Fruit fly (Drosophila melanogaster): ENCODE data around the gene CG11109.

Gene CG11109

DNA sequence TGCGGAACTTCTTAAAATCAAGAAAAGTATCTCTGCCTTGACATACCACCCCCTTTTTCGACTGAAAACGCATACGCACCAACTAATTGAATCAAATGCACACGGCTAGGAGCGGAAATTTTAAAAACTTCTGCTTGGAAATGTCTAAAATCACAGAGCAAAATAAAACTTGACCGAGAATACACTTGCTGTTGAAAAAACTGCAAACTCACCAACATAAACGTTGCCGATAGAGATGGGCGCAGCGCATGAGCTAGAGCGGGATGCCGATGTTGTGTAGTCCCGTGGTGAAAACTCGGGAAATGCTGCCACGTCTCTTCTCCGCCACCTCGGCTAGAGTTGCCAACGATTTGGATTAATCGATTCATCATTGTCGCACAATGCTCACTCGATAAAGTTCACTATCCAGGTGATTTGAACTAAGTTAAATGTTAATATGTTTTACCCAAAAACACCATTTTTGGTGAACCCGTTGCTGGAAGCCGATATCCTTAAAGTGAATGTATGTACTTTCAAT is at the start of gene CG11109, which contains the start of gene Arf1:
Gene CG11109, plus strand, starts transcription at position 356 of the 517 bp plus-strand sequence.
Gene Arf1, minus strand, starts transcription at position 387 of the 517 bp plus-strand sequence.
- no peak for TF ChIP-seq CTCF (optimal IDR thresholded peaks at IDR 0.05)
- no peak for TF ChIP-seq CG8478 (optimal IDR thresholded peaks at IDR 0.05)

DNA sequence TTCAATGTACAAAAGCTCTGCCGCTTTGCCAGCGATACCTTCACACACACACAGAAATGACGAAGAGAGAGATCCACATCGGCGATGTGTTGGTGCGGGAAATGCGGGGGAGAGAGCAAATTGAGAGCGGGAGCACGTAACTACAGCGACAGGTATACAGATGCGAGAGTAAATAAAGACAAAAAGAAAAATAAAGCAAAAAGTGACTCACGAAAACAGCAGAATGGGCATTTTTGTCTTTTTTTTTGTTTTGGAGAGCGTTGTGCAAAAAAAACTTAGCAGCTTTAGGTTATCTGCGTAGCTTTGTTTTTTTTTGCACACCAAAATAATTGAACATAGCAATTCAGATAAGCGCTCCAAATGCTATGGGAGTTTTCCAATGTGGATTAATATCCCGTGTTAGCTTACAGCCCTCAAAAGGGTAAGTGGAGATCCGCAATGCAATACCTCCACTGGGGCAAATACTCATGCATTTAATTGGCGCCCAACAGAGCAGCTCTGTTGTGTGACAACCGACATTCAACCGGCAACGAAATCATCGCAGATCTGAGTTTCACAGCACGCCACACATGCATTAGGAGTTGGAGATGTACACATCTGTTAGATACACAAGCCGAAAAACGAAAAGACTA is 49.3 kb upstream of the CG11109 start:
- TF ChIP-seq CG8478 (optimal IDR thresholded peaks at IDR 0.05) (no peak), CTCF (optimal IDR thresholded peaks at IDR 0.05) (no peak)

DNA sequence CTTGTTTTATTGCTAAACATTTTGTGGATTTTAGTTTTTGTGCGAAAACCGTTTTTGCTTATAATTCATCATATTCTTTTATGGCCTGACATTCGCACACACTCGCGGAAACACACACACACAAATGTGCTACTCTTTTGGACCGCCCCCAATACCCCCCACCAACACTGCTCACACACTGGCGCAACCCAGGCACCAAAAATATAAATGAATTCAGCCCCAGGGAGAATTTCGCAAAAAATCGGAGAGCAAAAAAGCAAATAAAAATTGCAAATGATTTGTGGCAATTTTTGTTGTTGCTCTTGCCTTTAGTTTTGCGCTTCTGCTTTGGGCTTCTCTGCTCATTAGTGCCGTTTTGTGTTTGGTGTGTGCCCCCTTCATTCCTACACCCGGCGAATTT is 48.8 kb upstream of the CG11109 start:
- no peak for TF ChIP-seq CTCF (optimal IDR thresholded peaks at IDR 0.05)
- TF ChIP-seq CG8478 (optimal IDR thresholded peaks at IDR 0.05): no peak

DNA sequence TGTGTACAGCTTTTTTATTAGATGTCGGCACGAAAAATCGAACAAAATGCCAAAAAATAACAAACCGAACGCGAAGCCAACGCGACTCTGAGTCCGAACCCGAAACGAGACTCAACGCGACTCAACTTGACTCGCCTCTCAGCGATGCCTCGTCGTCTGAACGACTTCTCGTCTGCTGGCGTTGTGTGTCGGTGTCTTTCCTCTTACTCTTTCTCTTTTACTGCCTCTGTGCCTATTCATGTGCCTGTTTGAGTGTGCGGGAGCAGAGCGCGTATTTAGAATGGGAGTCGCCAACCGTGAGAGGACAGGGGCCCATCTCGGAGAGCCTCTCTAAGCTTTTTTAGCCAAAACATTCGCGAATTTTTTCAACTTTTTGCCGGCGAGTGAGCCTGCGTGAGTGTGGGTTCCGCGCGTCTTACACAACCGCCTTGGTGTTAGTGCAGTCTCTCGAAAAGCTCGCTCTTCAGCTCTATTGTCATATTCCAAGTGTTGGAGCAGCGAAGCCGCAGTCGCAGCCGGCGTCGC is 47.3 kb upstream of the CG11109 start:
- TF ChIP-seq CG8478 (optimal IDR thresholded peaks at IDR 0.05): no peak

DNA sequence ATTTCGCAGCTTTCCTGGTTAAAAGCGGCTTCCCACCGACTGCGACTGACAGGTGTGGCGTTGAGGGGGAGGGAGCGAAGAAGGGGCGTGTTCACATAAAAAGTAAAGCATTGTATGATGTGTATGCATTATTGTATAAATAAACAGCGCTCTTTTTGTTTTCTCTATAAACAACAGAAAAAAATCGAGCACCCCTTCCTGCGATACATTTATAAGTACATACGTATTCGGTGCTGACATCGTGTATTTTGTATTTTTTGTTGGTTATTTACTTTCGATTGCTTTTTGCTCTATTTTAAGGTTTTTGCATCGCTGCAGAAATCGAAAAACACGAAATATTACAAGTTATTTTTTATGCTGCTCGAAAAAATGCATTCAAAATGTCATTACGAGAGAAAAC is 45.8 kb upstream of the CG11109 start:
- TF ChIP-seq CG8478 (optimal IDR thresholded peaks at IDR 0.05) (no peak), CTCF (optimal IDR thresholded peaks at IDR 0.05) (no peak)

DNA sequence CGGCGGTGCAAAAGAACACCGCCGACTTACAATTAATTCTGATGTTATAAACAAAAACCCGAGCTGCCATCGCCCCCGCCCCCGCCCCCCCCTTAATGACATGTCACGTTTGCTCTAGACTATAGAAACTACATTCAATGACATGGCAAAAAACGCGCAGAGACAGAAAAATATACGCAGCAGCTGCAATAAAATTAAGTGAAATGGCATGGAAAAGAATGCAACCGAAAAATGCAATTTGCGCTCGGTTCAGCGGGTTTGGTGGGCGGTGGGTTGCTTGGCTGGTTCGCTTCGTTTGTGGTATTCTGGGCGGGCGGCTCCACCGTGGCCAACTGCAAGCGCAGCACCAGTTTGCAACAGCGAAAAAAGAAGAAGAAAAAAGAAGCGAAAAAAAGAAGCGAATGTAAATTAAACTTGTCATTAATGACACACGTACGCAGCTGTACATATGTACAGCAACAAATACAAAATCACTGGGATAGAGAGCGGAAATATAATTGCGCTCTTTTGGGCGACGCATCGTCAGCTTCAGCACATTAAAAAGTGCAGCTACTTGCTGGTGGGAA is 41.8 kb upstream of the CG11109 start:
- TF ChIP-seq CG8478 (optimal IDR thresholded peaks at IDR 0.05) (no peak), CTCF (optimal IDR thresholded peaks at IDR 0.05) (no peak)

DNA sequence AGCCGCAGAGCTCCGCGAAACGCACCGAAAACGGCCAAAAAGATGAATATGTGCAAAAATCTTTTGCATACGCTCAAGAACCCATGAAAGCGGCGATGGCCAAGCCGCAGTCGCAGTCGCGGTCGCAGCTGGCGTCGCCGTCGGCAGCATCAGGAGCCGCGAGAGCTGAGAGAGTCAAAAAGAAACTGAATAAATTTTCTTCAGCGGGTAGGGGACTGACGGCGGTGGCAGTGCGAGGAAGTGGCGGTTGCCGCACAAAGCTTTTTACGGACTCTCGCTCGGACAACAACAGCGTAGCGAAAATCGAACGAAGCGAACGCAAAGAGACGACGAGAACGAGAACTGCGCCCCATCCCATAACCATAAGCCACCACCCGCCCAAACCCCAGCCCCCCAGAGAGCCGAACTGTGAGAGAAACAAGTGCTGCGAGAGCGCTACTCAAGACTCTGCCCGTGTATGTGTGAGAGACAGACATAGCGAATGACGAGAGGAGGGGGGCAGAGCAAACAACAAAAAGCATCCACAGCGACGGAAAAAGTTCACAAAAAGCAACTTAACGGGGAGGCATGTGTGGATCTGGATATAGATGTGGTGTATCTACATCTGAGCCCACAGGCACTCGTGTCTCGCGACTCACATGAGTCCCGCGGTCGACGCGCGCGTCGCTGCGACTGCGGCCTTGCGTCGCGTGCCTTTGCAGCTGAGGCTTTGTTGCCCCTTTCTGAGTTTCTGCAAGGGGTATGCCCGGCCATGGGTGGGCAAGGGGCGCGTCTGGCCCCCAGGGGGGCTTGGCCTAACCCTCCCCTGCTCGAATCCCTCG is 36.6 kb upstream of the CG11109 start, which contains the start of gene jim:
Gene jim, minus strand, starts transcription at position 51 of the 821 bp plus-strand sequence.
- no peak for TF ChIP-seq CG8478 (optimal IDR thresholded peaks at IDR 0.05)
- TF ChIP-seq CTCF (optimal IDR thresholded peaks at IDR 0.05): no peak

DNA sequence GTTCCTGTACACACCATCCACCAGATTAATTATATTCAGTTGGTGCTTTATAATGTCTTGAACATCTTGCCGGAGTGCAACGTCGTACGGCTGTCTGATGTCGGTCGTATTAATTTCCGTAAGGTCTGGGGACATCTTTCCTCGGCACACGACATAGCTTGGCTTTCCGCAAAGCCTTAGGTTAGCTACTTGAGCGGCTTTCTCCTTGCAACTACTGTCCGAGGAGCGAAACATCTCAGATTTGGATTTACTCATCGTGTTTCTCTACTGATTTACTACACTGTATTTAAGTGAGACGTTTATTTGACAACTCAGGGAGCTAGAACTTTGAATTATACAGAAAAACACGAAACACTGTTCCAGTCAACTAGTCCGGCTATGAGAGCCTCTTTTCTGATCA is 35.2 kb upstream of the CG11109 start, which contains the start of the genes CG11226 and CG45428:
Gene CG11226, plus strand, starts transcription at position 301 of the 400 bp plus-strand sequence.
Gene CG45428, minus strand, starts transcription at position 303 of the 400 bp plus-strand sequence.
- TF ChIP-seq CG8478 (optimal IDR thresholded peaks at IDR 0.05): no peak
- no peak for TF ChIP-seq CTCF (optimal IDR thresholded peaks at IDR 0.05)

DNA sequence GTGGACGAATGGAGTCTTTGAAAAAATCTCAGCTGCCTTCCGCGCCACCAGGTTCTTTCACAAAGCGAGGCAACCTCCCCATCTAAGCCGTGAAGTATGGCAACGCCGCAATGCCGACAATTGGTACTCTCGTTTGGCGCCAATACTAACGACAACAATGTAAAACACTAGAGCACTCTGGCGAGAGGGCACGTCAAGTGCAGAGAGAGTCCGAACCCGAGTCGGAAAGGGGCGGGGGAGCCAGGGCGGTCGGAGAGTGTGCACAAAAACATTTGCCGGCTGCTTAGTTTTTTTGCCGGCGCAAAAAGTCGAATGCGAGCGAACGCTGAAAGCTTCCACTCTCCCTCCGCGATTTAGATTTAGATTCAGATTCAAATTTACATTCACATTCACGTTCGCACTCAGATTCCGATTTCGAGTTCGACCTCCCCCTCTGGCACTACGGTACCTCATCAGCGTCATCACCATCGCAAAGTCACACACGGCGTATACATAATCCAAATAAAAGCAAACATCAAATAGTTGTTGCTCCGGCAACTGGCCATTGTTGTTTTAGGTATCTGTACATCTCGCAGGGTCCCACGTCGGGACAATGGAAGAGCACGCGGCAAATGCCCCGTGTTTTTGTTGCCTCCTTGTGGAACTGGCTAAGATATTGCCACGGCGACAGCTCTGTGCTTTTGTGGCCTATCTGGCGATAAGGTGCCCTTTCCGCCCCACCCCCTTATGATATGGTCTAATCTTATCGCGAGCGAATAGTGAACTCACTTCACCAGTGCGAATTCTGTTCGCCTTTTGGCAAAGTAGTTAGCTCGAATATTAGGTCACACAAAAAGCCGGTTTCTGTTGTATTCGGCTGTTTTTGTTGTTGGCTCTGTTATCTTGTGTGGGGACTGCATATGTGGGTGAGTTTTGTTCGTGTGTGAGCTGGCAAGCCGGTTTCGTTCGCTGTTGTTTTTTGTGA is 34.1 kb upstream of the CG11109 start:
- no peak for TF ChIP-seq CTCF (optimal IDR thresholded peaks at IDR 0.05)
- no peak for TF ChIP-seq CG8478 (optimal IDR thresholded peaks at IDR 0.05)

DNA sequence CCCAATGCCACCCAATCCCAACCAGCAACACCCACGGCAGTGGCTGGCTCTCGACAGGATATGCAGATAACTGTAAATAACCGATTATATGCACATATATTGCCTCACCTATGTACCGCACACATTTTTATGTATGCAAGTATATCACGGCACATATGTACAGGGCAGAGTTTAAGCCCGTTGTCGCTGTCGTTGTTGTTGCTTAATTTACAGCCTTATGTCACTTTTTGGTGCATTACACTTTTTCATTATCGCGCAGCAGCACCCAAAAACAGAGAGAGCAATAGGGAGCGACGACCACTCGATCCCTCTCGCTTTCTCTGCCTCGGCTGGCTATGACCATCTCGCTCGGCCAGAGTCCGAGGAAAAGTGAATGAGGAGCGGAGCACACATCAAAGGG is 32.8 kb upstream of the CG11109 start:
- TF ChIP-seq CTCF (optimal IDR thresholded peaks at IDR 0.05): no peak
- TF ChIP-seq CG8478 (optimal IDR thresholded peaks at IDR 0.05): no peak

DNA sequence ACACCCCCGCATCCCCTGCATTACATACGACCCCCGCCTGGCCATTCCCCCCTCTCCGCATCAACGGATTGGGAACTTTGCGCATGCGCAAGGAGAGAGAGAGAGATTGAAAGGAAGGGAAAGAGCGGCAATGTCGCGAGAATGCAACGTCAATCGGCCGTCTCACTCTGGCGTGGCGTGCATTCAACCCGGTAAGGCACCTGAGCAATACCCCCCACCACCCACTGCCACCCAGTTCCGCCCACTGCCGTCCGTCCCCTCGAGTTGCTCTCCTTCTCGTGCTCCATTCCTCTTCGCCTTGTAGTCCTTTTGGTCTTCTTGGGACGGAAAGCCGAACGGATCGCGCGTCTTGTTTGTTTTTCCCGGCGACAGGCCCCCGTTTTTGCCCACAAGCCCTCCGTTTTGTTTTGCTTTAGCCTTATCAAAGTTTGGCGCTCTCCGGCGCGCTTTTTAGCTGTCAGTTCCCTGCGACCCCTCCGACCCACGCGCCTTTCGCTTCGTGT is 32.2 kb upstream of the CG11109 start:
- TF ChIP-seq CTCF (optimal IDR thresholded peaks at IDR 0.05) (no peak), CG8478 (optimal IDR thresholded peaks at IDR 0.05) (no peak)

DNA sequence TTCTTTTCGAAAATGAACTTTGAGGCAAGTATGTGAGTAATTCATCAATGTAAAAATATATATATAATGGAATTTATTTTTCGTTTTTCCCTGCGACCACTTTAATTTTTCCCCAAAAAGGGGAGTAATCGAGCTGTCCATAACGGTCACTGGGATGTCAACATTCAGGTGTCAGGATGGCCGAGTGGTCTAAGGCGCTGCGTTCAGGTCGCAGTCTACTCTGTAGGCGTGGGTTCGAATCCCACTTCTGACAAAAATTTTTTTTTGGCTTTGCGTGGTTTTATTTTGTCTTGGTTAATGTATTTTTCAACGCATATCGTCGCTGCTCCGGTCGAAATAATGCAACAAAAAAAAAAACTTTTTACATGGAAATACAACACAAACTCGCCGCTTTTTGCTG is 28.9 kb upstream of the CG11109 start:
- TF ChIP-seq CG8478 (optimal IDR thresholded peaks at IDR 0.05) (no peak), CTCF (optimal IDR thresholded peaks at IDR 0.05) (no peak)

DNA sequence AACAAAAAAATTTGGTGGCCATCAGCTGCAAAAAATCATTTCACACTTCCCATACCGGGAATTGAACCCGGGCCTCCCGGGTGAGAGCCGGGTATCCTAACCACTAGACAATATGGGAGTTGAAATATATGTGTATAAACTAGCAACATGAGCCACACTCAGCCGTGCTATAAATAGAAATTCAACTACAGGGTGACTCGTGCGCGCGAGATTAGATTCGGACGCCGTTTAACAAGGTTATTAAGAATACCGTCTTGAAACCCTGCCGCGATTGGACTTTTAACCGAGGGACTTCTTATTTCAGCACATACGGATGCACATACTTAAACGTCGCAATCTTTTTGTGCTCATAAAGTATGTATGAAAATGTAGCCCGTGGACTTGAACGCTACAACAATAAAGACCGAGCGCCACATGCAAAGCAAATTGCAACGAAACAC is 24.3 kb upstream of the CG11109 start:
- TF ChIP-seq CTCF (optimal IDR thresholded peaks at IDR 0.05) (no peak), CG8478 (optimal IDR thresholded peaks at IDR 0.05) (no peak)

DNA sequence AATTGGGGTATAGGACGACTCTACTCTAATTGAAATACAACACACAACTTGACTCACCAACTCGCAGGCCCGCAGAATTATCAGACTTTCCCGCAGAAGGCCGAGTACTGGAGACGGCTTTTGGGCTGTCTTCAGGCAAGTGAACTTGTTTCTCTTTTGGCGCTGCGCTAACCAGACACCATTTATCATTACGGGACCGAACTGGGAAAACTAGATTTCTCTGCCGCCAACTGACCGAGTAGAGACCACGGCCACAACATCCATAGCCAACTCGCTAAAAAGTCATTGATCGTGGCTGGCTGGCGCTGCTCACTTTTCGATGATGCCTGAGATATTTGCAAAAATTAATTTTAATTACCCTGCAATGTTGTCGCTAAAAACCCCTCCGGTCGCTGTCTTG is 23.1 kb upstream of the CG11109 start:
- TF ChIP-seq CG8478 (optimal IDR thresholded peaks at IDR 0.05): no peak
- TF ChIP-seq CTCF (optimal IDR thresholded peaks at IDR 0.05): no peak

Data from S2 (cell line).